Worm (Caenorhabditis elegans) whole organism, L4 larva: ENCODE data around the gene srz-63.

Experiments
- F10B5.3 ChIP-seq: sonication (generic microtip); optimal IDR thresholded peaks from 2 replicates; lab custom pipeline; 2016; ENCODE audit warnings: mild to moderate bottlenecking, missing genetic modification characterization, missing compliant biosample characterization
- Y105C5A.15 ChIP-seq: fragments of 200-800 bp; sonication (Bioruptor generic); IDR thresholded peaks from 2 replicates; pipeline ENCODE4 v1.3.6; 2022; ENCODE audit warnings: missing genetic modification characterization, missing compliant biosample characterization
- Y75B8A.6 ChIP-seq: fragments of 200-800 bp; sonication (Bioruptor generic); IDR thresholded peaks from 2 replicates; pipeline ENCODE4 v1.3.6; 2022; ENCODE audit warnings: missing genetic modification reagents, missing genetic modification characterization, missing compliant biosample characterization
- ZK337.2 ChIP-seq: fragments of 200-800 bp; sonication (Bioruptor generic); IDR thresholded peaks from 2 replicates; pipeline ENCODE4 v1.3.6; 2022; ENCODE audit warnings: missing genetic modification reagents, missing genetic modification characterization, missing compliant biosample characterization
- aha-1 ChIP-seq: fragments of 150-350 bp; peaks from one replicate; lab custom pipeline; 2014; ENCODE audit warnings: missing biosample characterization, missing genetic modification characterization
- ama-1 ChIP-seq: fragments of 150-350 bp; optimal IDR thresholded peaks from 2 replicates; lab custom pipeline; 2014; ENCODE audit warnings: inconsistent platforms, mixed read lengths
- ceh-44 ChIP-seq: fragments of 200-800 bp; sonication (Bioruptor generic); IDR thresholded peaks from 2 replicates; pipeline ENCODE4 v1.3.6; 2022; ENCODE audit warnings: missing genetic modification reagents, missing genetic modification characterization, missing compliant biosample characterization
- ceh-82 ChIP-seq: sonication (generic microtip); optimal IDR thresholded peaks from 2 replicates; lab custom pipeline; 2017; ENCODE audit warnings: missing biosample characterization, missing genetic modification characterization
- daf-19 ChIP-seq: fragments of 200-800 bp; sonication (Bioruptor generic); conservative IDR thresholded peaks from 2 replicates; pipeline ENCODE4 v1.3.6; 2022; ENCODE audit warnings: missing genetic modification characterization, missing compliant biosample characterization
- dmd-8 ChIP-seq: fragments of 200-800 bp; sonication (Bioruptor generic); IDR thresholded peaks from 2 replicates; pipeline ENCODE4 v1.3.6; 2022; ENCODE audit warnings: missing genetic modification characterization, missing compliant biosample characterization
- hif-1 ChIP-seq, 2 experiments: sonication (generic microtip); optimal IDR thresholded peaks; 2 replicates each; lab custom pipeline; 2016 to 2017; ENCODE audit warnings: missing compliant biosample characterization in 2 of 2, missing genetic modification characterization in 2 of 2, missing genetic modification reagents in 2 of 2, missing genotype in 2 of 2, mild to moderate bottlenecking in 1 of 2
- lim-7 ChIP-seq: fragments of 200-800 bp; sonication (Bioruptor generic); IDR thresholded peaks from 2 replicates; pipeline ENCODE4 v1.3.6; 2022; ENCODE audit warnings: missing genetic modification characterization, missing compliant biosample characterization
- lin-1 ChIP-seq: fragments of 200-800 bp; sonication (Bioruptor generic); IDR thresholded peaks from 2 replicates; pipeline ENCODE4 v1.3.6; 2022; ENCODE audit warnings: missing genetic modification reagents, missing genetic modification characterization, missing compliant biosample characterization
- lin-15B ChIP-seq: fragments of 150-350 bp; sonication (generic microtip); optimal IDR thresholded peaks from 3 replicates; lab custom pipeline; 2014; ENCODE audit warnings: missing biosample characterization, missing genetic modification characterization
- lin-39 ChIP-seq: fragments of 150-350 bp; optimal IDR thresholded peaks from 2 replicates; lab custom pipeline; 2014; ENCODE audit warnings: missing biosample characterization, missing genetic modification reagents, missing genetic modification characterization
- madf-9 ChIP-seq: fragments of 200-800 bp; sonication (Bioruptor generic); conservative IDR thresholded peaks from 2 replicates; pipeline ENCODE4 v1.3.6; 2022; ENCODE audit warnings: missing genetic modification reagents, missing genetic modification characterization, missing compliant biosample characterization
- mes-2 ChIP-seq: sonication (generic microtip); optimal IDR thresholded peaks from 2 replicates; lab custom pipeline; 2016; ENCODE audit warnings: missing genotype, mild to moderate bottlenecking, missing genetic modification characterization, missing compliant biosample characterization; ENCODE audit not compliant: poor library complexity, severe bottlenecking
- mxl-3 ChIP-seq: fragments of 200-800 bp; sonication (Bioruptor generic); optimal IDR thresholded peaks from 2 replicates; lab custom pipeline; 2018; ENCODE audit warnings: mild to moderate bottlenecking, missing genetic modification characterization, missing compliant biosample characterization
- nhr-102 ChIP-seq: sonication (generic microtip); optimal IDR thresholded peaks from 2 replicates; lab custom pipeline; 2016; ENCODE audit warnings: mild to moderate bottlenecking, missing genetic modification characterization, moderate library complexity, missing compliant biosample characterization
- nhr-11 ChIP-seq: fragments of 150-350 bp; optimal IDR thresholded peaks from 2 replicates; lab custom pipeline; 2014; ENCODE audit warnings: missing biosample characterization, missing genetic modification characterization
- nhr-28 ChIP-seq: fragments of 150-350 bp; optimal IDR thresholded peaks from 2 replicates; lab custom pipeline; 2014; ENCODE audit warnings: missing biosample characterization, missing genetic modification characterization
- nhr-42 ChIP-seq: fragments of 200-800 bp; sonication (Bioruptor generic); IDR thresholded peaks from 2 replicates; pipeline ENCODE4 v1.3.6; 2022; ENCODE audit warnings: missing genetic modification characterization, missing compliant biosample characterization
- set-16 ChIP-seq: fragments of 200-800 bp; sonication (Bioruptor generic); IDR thresholded peaks from 2 replicates; pipeline ENCODE4 v1.3.6; 2022; ENCODE audit warnings: missing genetic modification reagents, missing genetic modification characterization, missing compliant biosample characterization
- snpc-4 ChIP-seq: fragments of 150-350 bp; optimal IDR thresholded peaks from 2 replicates; lab custom pipeline; 2014; ENCODE audit warnings: missing biosample characterization, missing genetic modification characterization
- tra-1 ChIP-seq: fragments of 200-800 bp; sonication (Bioruptor generic); IDR thresholded peaks from 2 replicates; pipeline ENCODE4 v1.3.6; 2022; ENCODE audit warnings: missing genetic modification reagents, missing genetic modification characterization, missing compliant biosample characterization
- unc-130 ChIP-seq: sonication (generic microtip); optimal IDR thresholded peaks from 2 replicates; lab custom pipeline; 2016; ENCODE audit warnings: missing genetic modification reagents, missing genetic modification characterization, missing compliant biosample characterization
- unc-39 ChIP-seq: sonication (generic microtip); optimal IDR thresholded peaks from 2 replicates; lab custom pipeline; 2017; ENCODE audit warnings: missing biosample characterization, missing genetic modification characterization
- unc-62 ChIP-seq, 3 experiments: fragments of 150-350 bp in 1 of 3; sonication (generic microtip); optimal IDR thresholded peaks in 2 of 3; peaks in 1 of 3; 1 replicate in 1 of 3; 2 replicates in 2 of 3; lab custom pipeline; 2014 to 2017; ENCODE audit warnings: missing biosample characterization in 3 of 3, missing genetic modification characterization in 3 of 3, missing genetic modification reagents in 3 of 3, missing genotype in 1 of 3
- zag-1 ChIP-seq: fragments of 150-350 bp; optimal IDR thresholded peaks from 2 replicates; lab custom pipeline; 2014; ENCODE audit warnings: missing biosample characterization, missing genetic modification characterization
- zfp-3 ChIP-seq: fragments of 200-800 bp; sonication (Bioruptor generic); conservative IDR thresholded peaks from 2 replicates; pipeline ENCODE4 v1.3.6; 2022; ENCODE audit warnings: missing genetic modification reagents, missing genetic modification characterization, missing compliant biosample characterization
- zip-2 ChIP-seq: fragments of 150-350 bp; optimal IDR thresholded peaks from 2 replicates; lab custom pipeline; 2014; ENCODE audit warnings: missing biosample characterization, missing genetic modification characterization
- ztf-11 ChIP-seq: fragments of 150-350 bp; optimal IDR thresholded peaks from 2 replicates; lab custom pipeline; 2014; ENCODE audit warnings: missing biosample characterization, missing genetic modification characterization

Gene srz-63

ce11 chrII:1275439-1275838 is 3.0 kb upstream of the srz-63 start, which contains the start of gene Y57G7A.5 (continued):
- TF ChIP-seq zip-2 (tag; lab: Kevin White, UChicago) (no peak), lin-15B (tag; lab: Kevin White, UChicago) (no peak), nhr-42 (GFP tag; lab: Robert Waterston, UW) (no peak), snpc-4 (tag; lab: Kevin White, UChicago) (no peak)

- TF ChIP-seq zag-1 (tag; lab: Kevin White, UChicago) = no peak
- no peak for TF ChIP-seq daf-19 (GFP tag; lab: Robert Waterston, UW)
- TF ChIP-seq unc-39 = no peak
- TF ChIP-seq nhr-11 = no peak
- TF ChIP-seq ama-1 (lab: Kevin White, UChicago) = no peak
- TF ChIP-seq F10B5.3 (tag; lab: Kevin White, UChicago) = no peak
- TF ChIP-seq nhr-102 (tag; lab: Kevin White, UChicago) = no peak
- TF ChIP-seq lim-7 = no peak
These were observed 1.7 kb upstream of the srz-63 start, which contains the start of gene Y57G7A.11 for ce11 chrII:1276778-1277177. Gene Y57G7A.11 (minus strand): TSS chrII:1276878.

ce11 chrII:1284985-1285384 is 6.5 kb downstream of the srz-63 start:
- TF ChIP-seq ZK337.2 (GFP tag; lab: Robert Waterston, UW) = no peak
- TF ChIP-seq mes-2 (tag; lab: Kevin White, UChicago) = no peak
- TF ChIP-seq daf-19 (GFP tag; lab: Robert Waterston, UW) = no peak
- no peak for TF ChIP-seq dmd-8 (GFP tag; lab: Robert Waterston, UW)
- TF ChIP-seq aha-1 = no peak
- TF ChIP-seq Y105C5A.15 (GFP tag; lab: Robert Waterston, UW) = no peak
- peak; percentile 18; the same call in 1 of the 2 replicates for TF ChIP-seq set-16 (GFP tag; lab: Robert Waterston, UW)

- TF ChIP-seq nhr-28 (tag; lab: Kevin White, UChicago) (no peak), lin-1 (GFP tag; lab: Robert Waterston, UW) (no peak), ceh-82 (tag; lab: Kevin White, UChicago) (no peak), madf-9 (GFP tag; lab: Robert Waterston, UW) (no peak)
These were observed 7.1 kb downstream of the srz-63 start, which contains the start of the genes Y57G7A.6 and Y57G7A.3 for ce11 chrII:1285514-1285913. Gene Y57G7A.6 (minus strand): TSS chrII:1285614. Gene Y57G7A.3 (plus strand): TSS chrII:1285782.

- TF ChIP-seq lin-39 (tag; lab: Kevin White, UChicago) = no peak
- TF ChIP-seq Y75B8A.6 (GFP tag; lab: Robert Waterston, UW) = no peak
- TF ChIP-seq, all 104 proteins: peak for 0
These were observed 14.7 kb downstream of the srz-63 start, which contains the start of gene srz-64 for ce11 chrII:1293157-1293556. Gene srz-64 (minus strand): TSS chrII:1293257.

ce11 chrII:1295776-1296175 is 17.3 kb downstream of the srz-63 start, which contains the start of gene Y57G7A.2:
Gene Y57G7A.2 (plus strand): TSS chrII:1296076.
- peak; percentile 41 for TF ChIP-seq aha-1
- no peak for TF ChIP-seq mxl-3

ce11 chrII:1297044-1297696 is 18.7 kb downstream of the srz-63 start:
- TF ChIP-seq ceh-44 (GFP tag; lab: Robert Waterston, UW) = no peak
- TF ChIP-seq hif-1 (tag; optimal IDR thresholded peaks at IDR 0.05; lab: Kevin White, UChicago) = no peak
- peak in 1 of 2 experiments; percentile 91 for TF ChIP-seq unc-62 (GFP tag; optimal IDR thresholded peaks at IDR 0.05 in 1 of 2; lab: Kevin White, UChicago)
- no peak for TF ChIP-seq unc-62 (tag; optimal IDR thresholded peaks at IDR 0.05; lab: Kevin White, UChicago)
- TF ChIP-seq unc-130 (GFP tag; lab: Kevin White, UChicago) = no peak
- TF ChIP-seq mes-2 (tag; lab: Kevin White, UChicago) = no peak
- no peak for TF ChIP-seq ztf-11
- no peak for TF ChIP-seq tra-1 (GFP tag; lab: Robert Waterston, UW)
- no peak for TF ChIP-seq zfp-3
